Worm (Caenorhabditis elegans) whole organism, early embryonic: ENCODE results near the gene srx-46.

ENCODE experiments used
- B0310.2 ChIP-seq: sonication (generic microtip); optimal IDR thresholded peaks from 2 replicates; lab custom pipeline; 2016; ENCODE audit warnings: mild to moderate bottlenecking, missing genetic modification characterization, missing compliant biosample characterization
- F13C5.2 ChIP-seq: sonication (generic microtip); optimal IDR thresholded peaks from 2 replicates; lab custom pipeline; 2017; ENCODE audit warnings: mild to moderate bottlenecking, missing genetic modification characterization, inconsistent platforms, missing compliant biosample characterization
- aly-1 ChIP-seq: sonication (generic microtip); optimal IDR thresholded peaks from 2 replicates; lab custom pipeline; 2016; ENCODE audit warnings: missing genetic modification characterization, missing compliant biosample characterization
- ama-1 ChIP-seq: fragments of 150-350 bp; optimal IDR thresholded peaks from 2 replicates; lab custom pipeline; 2014
- ceh-13 ChIP-seq: fragments of 200-800 bp; sonication (Bioruptor generic); optimal IDR thresholded peaks from 2 replicates; lab custom pipeline; 2018; ENCODE audit warnings: mild to moderate bottlenecking, missing genetic modification characterization, missing compliant biosample characterization
- ceh-36 ChIP-seq: sonication (generic microtip); optimal IDR thresholded peaks from 2 replicates; lab custom pipeline; 2016; ENCODE audit warnings: missing genetic modification characterization, inconsistent platforms, missing compliant biosample characterization
- ets-7 ChIP-seq: sonication (generic microtip); optimal IDR thresholded peaks from 2 replicates; lab custom pipeline; 2016; ENCODE audit warnings: missing genotype, missing genetic modification characterization, missing compliant biosample characterization
- flt-1 ChIP-seq: fragments of 200-800 bp; sonication (Bioruptor generic); IDR thresholded peaks from 2 replicates; pipeline ENCODE4 v1.3.6; 2022; ENCODE audit warnings: missing genetic modification characterization, missing compliant biosample characterization
- hmbx-1 ChIP-seq: sonication (generic microtip); optimal IDR thresholded peaks from 2 replicates; lab custom pipeline; 2016; ENCODE audit warnings: mild to moderate bottlenecking, missing genetic modification characterization, missing compliant biosample characterization
- hmg-4 ChIP-seq: fragments of 200-800 bp; sonication (Bioruptor generic); optimal IDR thresholded peaks from 2 replicates; lab custom pipeline; 2018; ENCODE audit warnings: mild to moderate bottlenecking, missing genetic modification characterization, missing compliant biosample characterization
- hnd-1 ChIP-seq: sonication (generic microtip); optimal IDR thresholded peaks from 2 replicates; lab custom pipeline; 2016; ENCODE audit warnings: missing genetic modification characterization, missing compliant biosample characterization
- pes-1 ChIP-seq: fragments of 200-800 bp; sonication (Bioruptor generic); IDR thresholded peaks from 2 replicates; pipeline ENCODE4 v1.3.6; 2022; ENCODE audit warnings: missing genetic modification reagents, missing genetic modification characterization, missing compliant biosample characterization
- scrt-1 ChIP-seq: fragments of 200-800 bp; sonication (Bioruptor generic); IDR thresholded peaks from 2 replicates; pipeline ENCODE4 v1.3.6; 2022; ENCODE audit warnings: missing genetic modification characterization, missing compliant biosample characterization
- sea-1 ChIP-seq: fragments of 200-800 bp; sonication (Bioruptor generic); conservative IDR thresholded peaks from 2 replicates; pipeline ENCODE4 v1.3.6; 2022; ENCODE audit warnings: missing genetic modification characterization, missing compliant biosample characterization
- tbx-11 ChIP-seq: fragments of 200-800 bp; sonication (Bioruptor generic); IDR thresholded peaks from 2 replicates; pipeline ENCODE4 v1.3.6; 2022; ENCODE audit warnings: missing genetic modification characterization, missing compliant biosample characterization
- tbx-37 ChIP-seq: fragments of 200-800 bp; sonication (Bioruptor generic); conservative IDR thresholded peaks from 2 replicates; pipeline ENCODE4 v1.3.6; 2022; ENCODE audit warnings: missing genetic modification reagents, missing genetic modification characterization, missing compliant biosample characterization
- tra-4 ChIP-seq: sonication (generic microtip); optimal IDR thresholded peaks from 2 replicates; lab custom pipeline; 2017; ENCODE audit warnings: missing genetic modification characterization, missing compliant biosample characterization

Gene srx-46

DNA sequence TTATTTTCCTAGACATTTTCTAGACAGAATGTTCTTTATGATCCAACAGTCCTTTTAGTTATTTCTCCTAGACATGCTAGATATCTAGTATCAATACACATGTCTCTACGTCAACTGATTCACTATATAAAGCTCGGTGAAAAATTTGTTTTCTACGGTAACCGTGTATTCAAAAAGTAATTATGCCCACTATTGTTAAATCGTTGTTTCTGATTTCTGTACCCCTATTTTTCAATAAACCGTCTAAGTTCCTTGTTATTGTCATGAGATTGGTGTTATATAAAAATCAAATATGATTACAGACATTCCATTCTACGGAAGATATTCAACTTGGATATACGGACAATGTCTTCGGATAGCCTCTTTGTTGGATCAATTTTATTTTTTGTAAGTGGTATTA lies at the start of gene srx-46:
srx-46 (plus strand) TSS at position 301 of the 400 bp plus-strand sequence.
- no peak for TF ChIP-seq hnd-1 (tag; lab: Kevin White, UChicago)
- TF ChIP-seq hmbx-1 (tag; lab: Kevin White, UChicago): no peak
- no peak for TF ChIP-seq scrt-1 (GFP tag; lab: Robert Waterston, UW)
- no peak for TF ChIP-seq tbx-37 (GFP tag; lab: Robert Waterston, UW)

DNA sequence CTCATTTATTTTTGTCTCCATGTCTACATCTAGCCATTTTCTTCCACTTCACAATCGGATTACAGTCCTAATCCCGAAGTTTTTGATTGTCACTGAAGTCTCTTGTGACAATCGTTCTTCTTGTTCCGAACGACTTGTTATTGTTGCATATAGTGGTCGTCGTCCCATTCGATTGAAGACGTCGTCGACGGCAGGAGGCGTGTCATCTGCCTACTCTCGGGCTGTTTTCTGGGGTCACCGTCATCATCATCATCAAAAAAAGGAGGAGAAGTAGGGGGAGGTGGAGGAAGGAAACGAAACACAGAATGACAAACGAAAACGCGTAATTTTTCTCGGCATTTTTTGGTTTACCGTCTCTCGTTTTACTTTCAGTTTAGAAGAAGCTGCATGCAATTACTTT lies 47.9 kb upstream of the srx-46 start, which contains the start of gene F44A2.3:
F44A2.3 (plus strand) TSS at position 301 of the 400 bp plus-strand sequence.
- TF ChIP-seq pes-1 (GFP tag; lab: Robert Waterston, UW): no peak
- no peak for TF ChIP-seq ceh-13 (GFP tag; lab: Kevin White, UChicago)
- no peak for TF ChIP-seq tra-4 (tag; lab: Kevin White, UChicago)
- no peak for TF ChIP-seq flt-1 (GFP tag; lab: Robert Waterston, UW)
- TF ChIP-seq sea-1 (GFP tag; lab: Robert Waterston, UW): no peak
- TF ChIP-seq hmbx-1 (tag; lab: Kevin White, UChicago): no peak
- no peak for TF ChIP-seq F13C5.2 (tag; lab: Kevin White, UChicago)
- no peak for TF ChIP-seq hnd-1 (tag; lab: Kevin White, UChicago)
- no peak for TF ChIP-seq hmg-4 (GFP tag; lab: Kevin White, UChicago)
- TF ChIP-seq tbx-37 (GFP tag; lab: Robert Waterston, UW): no peak
- no peak for TF ChIP-seq ceh-36 (tag; lab: Kevin White, UChicago)

DNA sequence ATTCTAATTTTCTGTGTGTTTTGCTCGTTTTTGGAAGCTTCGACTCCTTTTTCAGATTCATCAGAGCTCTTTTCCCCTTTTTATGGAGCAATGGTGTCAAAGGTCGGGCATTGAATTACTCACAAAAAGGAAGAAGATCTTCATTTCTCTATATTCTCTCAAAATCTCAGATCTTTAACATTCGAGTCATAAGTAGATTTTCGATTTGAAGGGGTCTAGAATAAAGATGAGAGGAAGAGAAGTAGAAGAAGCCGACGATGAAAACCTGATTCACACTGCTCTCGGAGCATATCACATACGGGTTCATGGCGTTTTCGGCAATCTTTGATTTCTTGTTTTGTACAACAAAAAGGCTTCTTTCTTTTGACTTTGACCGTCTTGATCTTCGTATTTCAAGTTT lies 40.7 kb upstream of the srx-46 start:
- TF ChIP-seq scrt-1 (GFP tag; lab: Robert Waterston, UW) (no peak), sea-1 (GFP tag; lab: Robert Waterston, UW) (no peak), ceh-36 (tag; lab: Kevin White, UChicago) (no peak), hnd-1 (tag; lab: Kevin White, UChicago) (no peak), F13C5.2 (tag; lab: Kevin White, UChicago) (no peak), ets-7 (tag; lab: Kevin White, UChicago) (no peak), tra-4 (tag; lab: Kevin White, UChicago) (no peak), tbx-11 (GFP tag; lab: Robert Waterston, UW) (no peak), aly-1 (no peak), ama-1 (lab: Kevin White, UChicago) (no peak), pes-1 (GFP tag; lab: Robert Waterston, UW) (no peak)

DNA sequence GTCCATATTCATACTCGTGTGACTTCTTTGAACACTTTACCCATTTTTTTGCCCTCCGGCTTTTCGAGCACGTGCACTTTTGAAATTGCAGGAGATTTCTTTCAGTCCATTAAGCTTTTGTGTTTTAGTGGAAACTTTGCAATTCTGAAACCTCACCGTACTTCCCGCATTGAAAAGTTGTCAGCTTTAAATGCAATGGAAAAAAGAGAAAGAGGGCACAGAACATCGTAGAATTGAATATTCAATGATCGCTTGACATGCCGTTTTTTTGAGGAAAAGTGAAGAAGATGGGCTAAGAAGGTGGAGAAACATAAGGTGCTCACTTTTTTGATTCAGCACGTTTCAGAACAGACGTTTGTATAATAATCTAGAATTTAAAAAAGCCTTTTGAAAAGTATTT lies 38.6 kb upstream of the srx-46 start:
- TF ChIP-seq aly-1: no peak
- no peak for TF ChIP-seq tra-4 (tag; lab: Kevin White, UChicago)

DNA sequence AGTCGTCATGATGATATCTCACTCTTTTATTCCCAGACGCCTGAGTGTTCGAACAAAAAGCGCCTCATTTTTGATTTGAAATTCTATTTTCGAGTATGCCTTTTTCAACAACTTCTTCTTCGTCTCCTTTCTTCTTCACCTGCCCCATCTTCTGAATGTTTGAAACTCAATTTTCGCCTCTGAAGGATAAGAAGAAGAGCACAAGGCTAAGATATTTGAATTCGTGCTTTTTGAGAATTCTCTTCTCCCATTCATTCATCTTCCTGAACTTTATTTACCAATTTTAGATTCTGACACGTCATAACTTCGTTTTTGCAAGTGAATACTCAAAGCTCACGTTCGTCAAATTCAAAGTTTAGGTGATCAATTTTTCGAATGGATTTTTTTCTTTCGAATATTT lies 36.1 kb upstream of the srx-46 start:
- TF ChIP-seq tbx-11 (GFP tag; lab: Robert Waterston, UW): no peak
- no peak for TF ChIP-seq sea-1 (GFP tag; lab: Robert Waterston, UW)
- TF ChIP-seq tra-4 (tag; lab: Kevin White, UChicago): no peak
- no peak for TF ChIP-seq hmg-4 (GFP tag; lab: Kevin White, UChicago)
- TF ChIP-seq scrt-1 (GFP tag; lab: Robert Waterston, UW): no peak
- TF ChIP-seq tbx-37 (GFP tag; lab: Robert Waterston, UW): no peak
- TF ChIP-seq F13C5.2 (tag; lab: Kevin White, UChicago): no peak
- no peak for TF ChIP-seq aly-1
- TF ChIP-seq ets-7 (tag; lab: Kevin White, UChicago): no peak
- no peak for TF ChIP-seq ceh-36 (tag; lab: Kevin White, UChicago)
- TF ChIP-seq pes-1 (GFP tag; lab: Robert Waterston, UW): no peak
- no peak for TF ChIP-seq B0310.2 (tag; lab: Kevin White, UChicago)

DNA sequence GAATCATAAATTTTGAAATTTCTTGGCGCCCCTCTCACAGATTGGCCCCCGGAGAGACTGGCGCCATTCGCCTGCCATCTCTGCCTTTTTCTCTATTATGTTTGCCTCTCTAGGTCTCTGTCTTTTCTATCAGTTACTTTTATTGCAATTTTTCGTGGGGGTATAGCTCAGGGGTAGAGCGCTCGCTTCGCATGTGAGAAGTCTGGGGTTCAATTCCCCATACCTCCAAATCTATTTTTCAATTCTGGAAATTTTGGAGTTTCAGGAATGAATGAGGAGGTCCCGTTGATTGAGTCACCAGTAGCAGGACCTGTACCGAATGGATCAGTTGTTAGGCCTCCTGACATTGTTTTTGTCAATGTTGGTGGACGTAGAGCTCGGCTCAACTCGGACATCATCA lies 35.0 kb upstream of the srx-46 start, which contains the start of gene kvs-3:
kvs-3 (plus strand) TSS at position 266 of the 400 bp plus-strand sequence.
- TF ChIP-seq hnd-1 (tag; lab: Kevin White, UChicago): no peak
- TF ChIP-seq pes-1 (GFP tag; lab: Robert Waterston, UW): peak; percentile 68
- TF ChIP-seq flt-1 (GFP tag; lab: Robert Waterston, UW): 0 out of 2 replicates have a peak, but pooled peaks have one; percentile 18
- peak; percentile 49; the same call in 1 of the 2 replicates for TF ChIP-seq tbx-11 (GFP tag; lab: Robert Waterston, UW)

DNA sequence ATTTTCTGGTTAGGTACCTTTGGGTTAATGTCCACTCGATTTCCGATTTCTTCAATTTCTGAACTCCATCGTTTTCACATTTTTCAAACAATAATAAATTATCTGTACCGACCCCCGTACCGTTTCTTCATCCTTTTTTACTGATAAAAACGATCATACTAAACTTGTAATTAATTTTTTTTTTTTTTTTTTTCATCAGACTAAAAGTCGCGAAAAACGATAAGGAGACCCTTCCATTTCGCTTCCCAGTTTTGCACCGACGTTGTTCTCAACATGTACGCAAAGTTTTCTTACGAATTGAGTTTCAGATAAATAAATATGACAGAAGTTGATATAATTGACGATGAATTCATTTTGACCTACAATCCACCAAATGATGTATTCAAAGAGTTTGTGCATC lies 31.9 kb upstream of the srx-46 start, which contains the start of gene F44A2.7:
F44A2.7 (plus strand) TSS at position 301 of the 400 bp plus-strand sequence.
- TF ChIP-seq sea-1 (GFP tag; lab: Robert Waterston, UW): no peak
- TF ChIP-seq ceh-36 (tag; lab: Kevin White, UChicago): no peak
- TF ChIP-seq tra-4 (tag; lab: Kevin White, UChicago): no peak
- no peak for TF ChIP-seq F13C5.2 (tag; lab: Kevin White, UChicago)
- no peak for TF ChIP-seq ceh-13 (GFP tag; lab: Kevin White, UChicago)
- TF ChIP-seq pes-1 (GFP tag; lab: Robert Waterston, UW): no peak
- TF ChIP-seq tbx-11 (GFP tag; lab: Robert Waterston, UW): no peak
- no peak for TF ChIP-seq ama-1 (lab: Kevin White, UChicago)
- TF ChIP-seq scrt-1 (GFP tag; lab: Robert Waterston, UW): no peak
- TF ChIP-seq hnd-1 (tag; lab: Kevin White, UChicago): no peak

DNA sequence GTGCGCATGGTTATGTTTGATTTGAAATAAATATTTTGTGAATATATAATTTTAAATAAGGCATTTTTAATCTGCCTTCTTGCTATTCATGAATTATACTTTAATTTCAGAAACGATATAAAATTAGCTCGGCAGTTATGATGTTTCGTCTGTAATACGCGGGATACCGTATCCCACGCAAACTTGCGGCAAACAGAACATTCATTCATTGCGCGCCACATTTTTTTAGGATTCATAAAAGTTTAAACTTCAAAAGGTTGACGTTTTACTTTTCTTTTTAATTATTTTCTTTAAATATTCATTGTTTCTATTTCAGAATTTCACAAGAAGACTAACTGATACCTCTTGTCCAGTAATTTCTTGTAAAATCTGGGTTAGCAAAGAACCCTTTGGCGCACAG lies 30.2 kb upstream of the srx-46 start, which contains the start of gene tag-153:
tag-153 (plus strand) TSS at position 200 of the 400 bp plus-strand sequence.
- no peak for TF ChIP-seq scrt-1 (GFP tag; lab: Robert Waterston, UW)
- no peak for TF ChIP-seq hmbx-1 (tag; lab: Kevin White, UChicago)
- no peak for TF ChIP-seq sea-1 (GFP tag; lab: Robert Waterston, UW)
- TF ChIP-seq tbx-37 (GFP tag; lab: Robert Waterston, UW): no peak
- no peak for TF ChIP-seq aly-1
- TF ChIP-seq tra-4 (tag; lab: Kevin White, UChicago): no peak
- no peak for TF ChIP-seq ama-1 (lab: Kevin White, UChicago)
- no peak for TF ChIP-seq ceh-13 (GFP tag; lab: Kevin White, UChicago)
- TF ChIP-seq flt-1 (GFP tag; lab: Robert Waterston, UW): no peak
- TF ChIP-seq F13C5.2 (tag; lab: Kevin White, UChicago): no peak
- no peak for TF ChIP-seq B0310.2 (tag; lab: Kevin White, UChicago)
- no peak for TF ChIP-seq hmg-4 (GFP tag; lab: Kevin White, UChicago)
